Worm (Caenorhabditis elegans) whole organism, L4 larva: ENCODE data around the gene M151.2.

Experiments used
- D1046.2 ChIP-seq: fragments of 200-800 bp; sonication (Bioruptor generic); IDR thresholded peaks from 2 replicates; pipeline ENCODE4 v1.3.6; 2022; ENCODE audit warnings: missing genetic modification characterization, missing compliant biosample characterization
- F26F4.8 ChIP-seq: fragments of 200-800 bp; sonication (Bioruptor generic); conservative IDR thresholded peaks from 2 replicates; pipeline ENCODE4 v1.3.6; 2022; ENCODE audit warnings: missing genetic modification characterization, missing compliant biosample characterization
- F37D6.2 ChIP-seq: sonication (generic microtip); optimal IDR thresholded peaks from 2 replicates; lab custom pipeline; 2016; ENCODE audit warnings: mild to moderate bottlenecking, missing genetic modification characterization, missing compliant biosample characterization
- F44E2.7 ChIP-seq: fragments of 200-800 bp; sonication (Bioruptor generic); IDR thresholded peaks from 2 replicates; pipeline ENCODE4 v2.1.2; 2022; ENCODE audit warnings: missing genetic modification characterization, missing compliant biosample characterization
- R02D3.7 ChIP-seq: fragments of 150-350 bp; sonication (generic microtip); optimal IDR thresholded peaks from 3 replicates; lab custom pipeline; 2014; ENCODE audit warnings: missing biosample characterization, missing genetic modification characterization
- Y105C5A.15 ChIP-seq: fragments of 200-800 bp; sonication (Bioruptor generic); IDR thresholded peaks from 2 replicates; pipeline ENCODE4 v1.3.6; 2022; ENCODE audit warnings: missing genetic modification characterization, missing compliant biosample characterization
- aha-1 ChIP-seq: fragments of 150-350 bp; peaks from one replicate; lab custom pipeline; 2014; ENCODE audit warnings: missing biosample characterization, missing genetic modification characterization
- arid-1 ChIP-seq: fragments of 200-800 bp; sonication (Bioruptor generic); conservative IDR thresholded peaks from 2 replicates; pipeline ENCODE4 v1.3.6; 2022; ENCODE audit warnings: missing genetic modification reagents, missing genetic modification characterization, missing compliant biosample characterization
- ceh-28 ChIP-seq: fragments of 150-350 bp; optimal IDR thresholded peaks from 2 replicates; lab custom pipeline; 2014; ENCODE audit warnings: missing biosample characterization, missing genetic modification reagents, missing genetic modification characterization
- ceh-62 ChIP-seq: sonication (generic microtip); optimal IDR thresholded peaks from 2 replicates; lab custom pipeline; 2017; ENCODE audit warnings: missing biosample characterization, missing genetic modification characterization
- ceh-82 ChIP-seq: sonication (generic microtip); optimal IDR thresholded peaks from 2 replicates; lab custom pipeline; 2017; ENCODE audit warnings: missing biosample characterization, missing genetic modification characterization
- ces-1 ChIP-seq: fragments of 150-350 bp; sonication (generic microtip); optimal IDR thresholded peaks from 4 replicates; lab custom pipeline; 2014; ENCODE audit warnings: missing biosample characterization, missing genetic modification reagents, missing genetic modification characterization
- ctbp-1 ChIP-seq: fragments of 200-800 bp; sonication (Bioruptor generic); IDR thresholded peaks from 2 replicates; pipeline ENCODE4 v1.3.6; 2022; ENCODE audit warnings: missing genetic modification reagents, missing genetic modification characterization, missing compliant biosample characterization
- daf-12 ChIP-seq: fragments of 150-350 bp; optimal IDR thresholded peaks from 2 replicates; lab custom pipeline; 2014; ENCODE audit warnings: missing biosample characterization, missing genetic modification reagents, missing genetic modification characterization
- dmd-9 ChIP-seq: fragments of 200-800 bp; sonication (Bioruptor generic); IDR thresholded peaks from 2 replicates; pipeline ENCODE4 v1.3.6; 2022; ENCODE audit warnings: missing genetic modification reagents, missing genetic modification characterization, missing compliant biosample characterization
- fos-1 ChIP-seq: fragments of 150-350 bp; optimal IDR thresholded peaks from 2 replicates; lab custom pipeline; 2014; ENCODE audit warnings: missing biosample characterization, missing genetic modification characterization
- gei-8 ChIP-seq: fragments of 200-800 bp; sonication (Bioruptor generic); optimal IDR thresholded peaks from 2 replicates; lab custom pipeline; 2018; ENCODE audit warnings: mild to moderate bottlenecking, missing genetic modification characterization, missing compliant biosample characterization
- hif-1 ChIP-seq, 2 experiments: sonication (generic microtip); optimal IDR thresholded peaks; 2 replicates each; lab custom pipeline; 2016 to 2017; ENCODE audit warnings: missing compliant biosample characterization in 2 of 2, missing genetic modification characterization in 2 of 2, missing genetic modification reagents in 2 of 2, missing genotype in 2 of 2, mild to moderate bottlenecking in 1 of 2
- lin-13 ChIP-seq: fragments of 150-350 bp; optimal IDR thresholded peaks from 2 replicates; lab custom pipeline; 2014; ENCODE audit warnings: missing biosample characterization, missing genetic modification reagents, missing genetic modification characterization
- lin-15B ChIP-seq: fragments of 150-350 bp; sonication (generic microtip); optimal IDR thresholded peaks from 3 replicates; lab custom pipeline; 2014; ENCODE audit warnings: missing biosample characterization, missing genetic modification characterization
- lin-38 ChIP-seq: fragments of 200-800 bp; sonication (Bioruptor generic); IDR thresholded peaks from 2 replicates; pipeline ENCODE4 v1.3.6; 2022; ENCODE audit warnings: missing genetic modification reagents, missing genetic modification characterization, missing compliant biosample characterization
- lin-39 ChIP-seq: fragments of 150-350 bp; optimal IDR thresholded peaks from 2 replicates; lab custom pipeline; 2014; ENCODE audit warnings: missing biosample characterization, missing genetic modification reagents, missing genetic modification characterization
- lir-3 ChIP-seq: sonication (generic microtip); optimal IDR thresholded peaks from 2 replicates; lab custom pipeline; 2016; ENCODE audit warnings: mild to moderate bottlenecking, missing genetic modification characterization, missing compliant biosample characterization
- madf-5 ChIP-seq, 2 experiments: fragments of 200-800 bp; sonication (Bioruptor generic); IDR thresholded peaks; 2 replicates each; pipeline ENCODE4 v1.3.6; 2022; ENCODE audit warnings: missing compliant biosample characterization in 2 of 2, missing genetic modification characterization in 2 of 2
- mdt-29 ChIP-seq: fragments of 200-800 bp; sonication (Bioruptor generic); IDR thresholded peaks from 2 replicates; pipeline ENCODE4 v1.3.6; 2022; ENCODE audit warnings: missing genetic modification reagents, missing genetic modification characterization, missing compliant biosample characterization
- mep-1 ChIP-seq: fragments of 150-350 bp; sonication (generic microtip); optimal IDR thresholded peaks from 3 replicates; lab custom pipeline; 2014; ENCODE audit warnings: missing biosample characterization, missing genetic modification characterization
- mxl-2 ChIP-seq: fragments of 200-800 bp; sonication (Bioruptor generic); conservative IDR thresholded peaks from 2 replicates; pipeline ENCODE4 v1.3.6; 2022; ENCODE audit warnings: missing genetic modification reagents, missing genetic modification characterization, missing compliant biosample characterization
- nhr-102 ChIP-seq: sonication (generic microtip); optimal IDR thresholded peaks from 2 replicates; lab custom pipeline; 2016; ENCODE audit warnings: mild to moderate bottlenecking, missing genetic modification characterization, moderate library complexity, missing compliant biosample characterization
- nhr-111 ChIP-seq: fragments of 200-800 bp; sonication (Bioruptor generic); optimal IDR thresholded peaks from 2 replicates; lab custom pipeline; 2018; ENCODE audit warnings: mild to moderate bottlenecking, missing genetic modification characterization, missing compliant biosample characterization
- nhr-237 ChIP-seq: sonication (generic microtip); optimal IDR thresholded peaks from 2 replicates; lab custom pipeline; 2017; ENCODE audit warnings: missing biosample characterization, missing genetic modification characterization
- nhr-25 ChIP-seq: sonication (generic microtip); optimal IDR thresholded peaks from 2 replicates; lab custom pipeline; 2017; ENCODE audit warnings: missing genetic modification characterization, mild to moderate bottlenecking, missing compliant biosample characterization, antibody characterized with exemption, moderate library complexity, borderline replicate concordance; ENCODE audit not compliant: insufficient read depth
- nhr-42 ChIP-seq: fragments of 200-800 bp; sonication (Bioruptor generic); IDR thresholded peaks from 2 replicates; pipeline ENCODE4 v1.3.6; 2022; ENCODE audit warnings: missing genetic modification characterization, missing compliant biosample characterization
- nhr-6 ChIP-seq: fragments of 150-350 bp; optimal IDR thresholded peaks from 2 replicates; lab custom pipeline; 2014; ENCODE audit warnings: missing biosample characterization, missing genetic modification characterization
- nhr-77 ChIP-seq: fragments of 150-350 bp; optimal IDR thresholded peaks from 2 replicates; lab custom pipeline; 2014; ENCODE audit warnings: missing biosample characterization, missing genetic modification characterization
- saeg-2 ChIP-seq: fragments of 200-800 bp; sonication (Bioruptor generic); IDR thresholded peaks from 2 replicates; pipeline ENCODE4 v1.3.6; 2022; ENCODE audit warnings: missing genetic modification reagents, missing genetic modification characterization, missing compliant biosample characterization
- spr-1 ChIP-seq: sonication (generic microtip); optimal IDR thresholded peaks from 2 replicates; lab custom pipeline; 2016; ENCODE audit warnings: mild to moderate bottlenecking, missing genetic modification characterization, missing compliant biosample characterization
- tra-1 ChIP-seq: fragments of 200-800 bp; sonication (Bioruptor generic); IDR thresholded peaks from 2 replicates; pipeline ENCODE4 v1.3.6; 2022; ENCODE audit warnings: missing genetic modification reagents, missing genetic modification characterization, missing compliant biosample characterization
- unc-62 ChIP-seq, 3 experiments: fragments of 150-350 bp in 1 of 3; sonication (generic microtip); optimal IDR thresholded peaks in 2 of 3; peaks in 1 of 3; 1 replicate in 1 of 3; 2 replicates in 2 of 3; lab custom pipeline; 2014 to 2017; ENCODE audit warnings: missing biosample characterization in 3 of 3, missing genetic modification characterization in 3 of 3, missing genetic modification reagents in 3 of 3, missing genotype in 1 of 3
- ztf-11 ChIP-seq: fragments of 150-350 bp; optimal IDR thresholded peaks from 2 replicates; lab custom pipeline; 2014; ENCODE audit warnings: missing biosample characterization, missing genetic modification characterization
- ztf-7 ChIP-seq: fragments of 150-350 bp; optimal IDR thresholded peaks from 2 replicates; lab custom pipeline; 2014; ENCODE audit warnings: missing biosample characterization, missing genetic modification characterization

The M151.2 gene

ce11 chrII:3663796-3664195 lies 32.9 kb downstream of the M151.2 start, which contains the start of gene F19B10.6:
F19B10.6 (minus strand) TSS chrII:3663896.
- TF ChIP-seq R02D3.7 (tag; lab: Kevin White, UChicago) = no peak
- TF ChIP-seq ceh-28 (tag; lab: Kevin White, UChicago) = no peak
- TF ChIP-seq F44E2.7 (GFP tag; lab: Robert Waterston, UW) = no peak
- TF ChIP-seq ztf-7 (tag; lab: Kevin White, UChicago) = no peak
- no peak for TF ChIP-seq lin-13 (GFP tag; lab: Kevin White, UChicago)
- TF ChIP-seq dmd-9 (GFP tag; lab: Robert Waterston, UW) = no peak
- TF ChIP-seq fos-1 (tag; lab: Kevin White, UChicago) = no peak
- no peak for TF ChIP-seq F37D6.2 (tag; lab: Kevin White, UChicago)
- TF ChIP-seq F26F4.8 (GFP tag; lab: Robert Waterston, UW) = no peak
- no peak for TF ChIP-seq nhr-6 (tag; lab: Kevin White, UChicago)
- TF ChIP-seq ztf-11 (tag; lab: Kevin White, UChicago) = no peak
- TF ChIP-seq mdt-29 (GFP tag; lab: Robert Waterston, UW) = no peak
- no peak for TF ChIP-seq gei-8
- TF ChIP-seq hif-1 (tag; optimal IDR thresholded peaks at IDR 0.05; lab: Kevin White, UChicago) = no peak
- no peak for TF ChIP-seq ceh-82 (tag; lab: Kevin White, UChicago)
- TF ChIP-seq lin-15B (tag; lab: Kevin White, UChicago) = no peak
- TF ChIP-seq ceh-62 (tag; lab: Kevin White, UChicago) = no peak
- no peak for TF ChIP-seq tra-1
- TF ChIP-seq, all 104 proteins: peak for 0

- TF ChIP-seq nhr-102 (no peak), aha-1 (tag; lab: Kevin White, UChicago) (no peak), nhr-25 (tag; lab: Kevin White, UChicago) (no peak), gei-8 (no peak)
Observed at ce11 chrII:3664470-3664869, 33.6 kb downstream of the M151.2 start, which contains the start of gene F19B10.3. F19B10.3 (plus strand) TSS chrII:3664770.

- TF ChIP-seq nhr-237 (tag; lab: Kevin White, UChicago) (no peak), lin-39 (tag; lab: Kevin White, UChicago) (no peak), spr-1 (tag; lab: Kevin White, UChicago) (no peak), F37D6.2 (tag; lab: Kevin White, UChicago) (no peak), nhr-42 (GFP tag; lab: Robert Waterston, UW) (no peak), lir-3 (tag; lab: Kevin White, UChicago) (no peak), mxl-2 (GFP tag; lab: Robert Waterston, UW) (no peak), ctbp-1 (GFP tag; lab: Robert Waterston, UW) (no peak), Y105C5A.15 (GFP tag; lab: Robert Waterston, UW) (no peak), arid-1 (GFP tag; lab: Robert Waterston, UW) (no peak), lin-15B (tag; lab: Kevin White, UChicago) (no peak), aha-1 (tag; lab: Kevin White, UChicago) (no peak), unc-62 (GFP tag; optimal IDR thresholded peaks at IDR 0.05 in 1 of 2; lab: Kevin White, UChicago) (no peak), unc-62 (tag; optimal IDR thresholded peaks at IDR 0.05; lab: Kevin White, UChicago) (no peak)
- TF ChIP-seq, all 104 proteins: peak for 0
Observed at ce11 chrII:3665181-3665580, 34.3 kb downstream of the M151.2 start.

ce11 chrII:3669315-3669714 lies 38.4 kb downstream of the M151.2 start, which contains the start of gene srx-97:
srx-97 (minus strand) TSS chrII:3669415.
- TF ChIP-seq nhr-42 (GFP tag; lab: Robert Waterston, UW) = no peak
- TF ChIP-seq madf-5 (GFP tag; IDR thresholded peaks at IDR 0.05; lab: Robert Waterston, UW) = 0 out of 4 replicates have a peak, but pooled peaks of 1 of the 2 experiments have one; percentile 7

- no peak for TF ChIP-seq D1046.2 (GFP tag; lab: Robert Waterston, UW)
- TF ChIP-seq nhr-77 (tag; lab: Kevin White, UChicago) = no peak
- TF ChIP-seq nhr-111 (GFP tag; lab: Kevin White, UChicago) = no peak
- TF ChIP-seq R02D3.7 (tag; lab: Kevin White, UChicago) = no peak
- no peak for TF ChIP-seq daf-12
- TF ChIP-seq saeg-2 (GFP tag; lab: Robert Waterston, UW) = no peak
- no peak for TF ChIP-seq spr-1 (tag; lab: Kevin White, UChicago)
- TF ChIP-seq lin-38 (GFP tag; lab: Robert Waterston, UW) = no peak
- no peak for TF ChIP-seq mep-1 (tag; lab: Kevin White, UChicago)
- no peak for TF ChIP-seq ces-1 (GFP tag; lab: Kevin White, UChicago)
Observed at ce11 chrII:3670956-3671355, 40.0 kb downstream of the M151.2 start, which contains the start of gene srx-98. srx-98 (minus strand) TSS chrII:3671056.
